Worm (Caenorhabditis elegans) whole organism, L2 larva: ENCODE data around the gene C47E12.10.

ENCODE experiments used
- C34F6.9 ChIP-seq: fragments of 150-350 bp; optimal IDR thresholded peaks from 2 replicates; lab custom pipeline; 2014; ENCODE audit warnings: missing biosample characterization, missing genetic modification characterization
- F13H6.1 ChIP-seq: sonication (generic microtip); optimal IDR thresholded peaks from 2 replicates; lab custom pipeline; 2016; ENCODE audit warnings: missing genetic modification characterization, missing compliant biosample characterization
- R02D3.7 ChIP-seq: fragments of 150-350 bp; optimal IDR thresholded peaks from 2 replicates; lab custom pipeline; 2014; ENCODE audit warnings: missing biosample characterization, missing genetic modification characterization
- Y55F3AM.14 ChIP-seq: fragments of 200-800 bp; sonication (Bioruptor generic); optimal IDR thresholded peaks from 2 replicates; lab custom pipeline; 2018; ENCODE audit warnings: mild to moderate bottlenecking, missing genetic modification characterization, missing compliant biosample characterization
- ZK546.5 ChIP-seq: sonication (generic microtip); optimal IDR thresholded peaks from 2 replicates; lab custom pipeline; 2017; ENCODE audit warnings: missing biosample characterization, missing genetic modification characterization
- alr-1 ChIP-seq: fragments of 150-350 bp; optimal IDR thresholded peaks from 2 replicates; lab custom pipeline; 2014; ENCODE audit warnings: missing biosample characterization, missing genetic modification characterization
- ama-1 ChIP-seq: fragments of 150-350 bp; optimal IDR thresholded peaks from 2 replicates; lab custom pipeline; 2018; ENCODE audit warnings: inconsistent platforms
- blmp-1 ChIP-seq: sonication (generic microtip); optimal IDR thresholded peaks from 2 replicates; lab custom pipeline; 2017; ENCODE audit warnings: missing genetic modification characterization, mild to moderate bottlenecking, missing compliant biosample characterization, antibody characterized with exemption, moderate library complexity; ENCODE audit not compliant: insufficient read depth
- ceh-16 ChIP-seq: fragments of 150-350 bp; optimal IDR thresholded peaks from 2 replicates; lab custom pipeline; 2014; ENCODE audit warnings: missing biosample characterization, missing genetic modification characterization
- ceh-82 ChIP-seq: fragments of 150-350 bp; optimal IDR thresholded peaks from 2 replicates; lab custom pipeline; 2014; ENCODE audit warnings: missing biosample characterization, missing genetic modification characterization
- crh-2 ChIP-seq: sonication (generic microtip); optimal IDR thresholded peaks from 2 replicates; lab custom pipeline; 2017; ENCODE audit warnings: missing biosample characterization, missing genetic modification characterization
- dmd-4 ChIP-seq: sonication (generic microtip); optimal IDR thresholded peaks from 2 replicates; lab custom pipeline; 2017; ENCODE audit warnings: missing biosample characterization, missing genetic modification characterization
- egl-27 ChIP-seq: sonication (generic microtip); optimal IDR thresholded peaks from 3 replicates; lab custom pipeline; 2017; ENCODE audit warnings: missing biosample characterization, missing genetic modification reagents, missing genetic modification characterization
- elt-1 ChIP-seq: fragments of 150-350 bp; optimal IDR thresholded peaks from 2 replicates; lab custom pipeline; 2014; ENCODE audit warnings: missing biosample characterization, missing genetic modification characterization
- elt-3 ChIP-seq: sonication (generic microtip); optimal IDR thresholded peaks from 2 replicates; lab custom pipeline; 2017; ENCODE audit warnings: missing biosample characterization, missing genetic modification characterization
- fos-1 ChIP-seq: fragments of 150-350 bp; optimal IDR thresholded peaks from 2 replicates; lab custom pipeline; 2014; ENCODE audit warnings: missing biosample characterization, missing genetic modification characterization
- lin-39 ChIP-seq: fragments of 150-350 bp; optimal IDR thresholded peaks from 2 replicates; lab custom pipeline; 2014; ENCODE audit warnings: missing biosample characterization, missing genetic modification reagents, missing genetic modification characterization
- lsy-2 ChIP-seq, 2 experiments: fragments of 150-350 bp in 1 of 2; sonication (generic microtip) in 1 of 2; optimal IDR thresholded peaks; 2 replicates each; lab custom pipeline; 2014 to 2017; ENCODE audit warnings: missing biosample characterization in 2 of 2, missing genetic modification characterization in 2 of 2
- mab-5 ChIP-seq: fragments of 150-350 bp; optimal IDR thresholded peaks from 2 replicates; lab custom pipeline; 2014; ENCODE audit warnings: missing biosample characterization, missing genetic modification characterization
- mbf-1 ChIP-seq: sonication (generic microtip); optimal IDR thresholded peaks from 2 replicates; lab custom pipeline; 2017; ENCODE audit warnings: missing biosample characterization, missing genetic modification characterization
- nhr-10 ChIP-seq: sonication (generic microtip); optimal IDR thresholded peaks from 2 replicates; lab custom pipeline; 2017; ENCODE audit warnings: missing biosample characterization, missing genetic modification characterization
- nhr-11 ChIP-seq: fragments of 150-350 bp; optimal IDR thresholded peaks from 2 replicates; lab custom pipeline; 2014; ENCODE audit warnings: missing biosample characterization, missing genetic modification characterization
- nhr-12 ChIP-seq: fragments of 150-350 bp; optimal IDR thresholded peaks from 2 replicates; lab custom pipeline; 2014; ENCODE audit warnings: missing biosample characterization, missing genetic modification characterization
- nhr-129 ChIP-seq: fragments of 150-350 bp; optimal IDR thresholded peaks from 2 replicates; lab custom pipeline; 2014; ENCODE audit warnings: missing biosample characterization, missing genetic modification characterization
- nhr-21 ChIP-seq: fragments of 150-350 bp; optimal IDR thresholded peaks from 2 replicates; lab custom pipeline; 2014; ENCODE audit warnings: missing biosample characterization, missing genetic modification characterization
- nhr-237 ChIP-seq: fragments of 150-350 bp; optimal IDR thresholded peaks from 2 replicates; lab custom pipeline; 2014; ENCODE audit warnings: missing biosample characterization, missing genetic modification characterization
- nhr-25 ChIP-seq: fragments of 150-350 bp; sonication (generic microtip); optimal IDR thresholded peaks from 3 replicates; lab custom pipeline; 2014; ENCODE audit warnings: missing biosample characterization, missing genetic modification characterization
- nhr-77 ChIP-seq: fragments of 150-350 bp; optimal IDR thresholded peaks from 2 replicates; lab custom pipeline; 2014; ENCODE audit warnings: missing biosample characterization, missing genetic modification characterization
- peb-1 ChIP-seq: fragments of 150-350 bp; optimal IDR thresholded peaks from 2 replicates; lab custom pipeline; 2014; ENCODE audit warnings: missing biosample characterization, missing genetic modification characterization
- sem-4 ChIP-seq: fragments of 150-350 bp; optimal IDR thresholded peaks from 2 replicates; lab custom pipeline; 2014; ENCODE audit warnings: missing biosample characterization, missing genetic modification reagents, missing genetic modification characterization
- sma-3 ChIP-seq: sonication (generic microtip); optimal IDR thresholded peaks from 2 replicates; lab custom pipeline; 2016; ENCODE audit warnings: missing genetic modification reagents, missing genetic modification characterization, missing compliant biosample characterization
- sma-9 ChIP-seq, 2 experiments: fragments of 150-350 bp in 1 of 2; sonication (generic microtip) in 1 of 2; optimal IDR thresholded peaks; 2 replicates each; lab custom pipeline; 2014 to 2016; ENCODE audit warnings: missing genetic modification characterization in 2 of 2, mild to moderate bottlenecking in 1 of 2, missing biosample characterization in 1 of 2, missing compliant biosample characterization in 1 of 2, missing genetic modification reagents in 1 of 2, moderate library complexity in 1 of 2
- snpc-4 ChIP-seq: fragments of 150-350 bp; optimal IDR thresholded peaks from 2 replicates; lab custom pipeline; 2014; ENCODE audit warnings: missing biosample characterization, missing genetic modification characterization
- unc-39 ChIP-seq: fragments of 150-350 bp; optimal IDR thresholded peaks from 2 replicates; lab custom pipeline; 2014; ENCODE audit warnings: missing biosample characterization, missing genetic modification characterization
- unc-55 ChIP-seq: fragments of 150-350 bp; sonication (generic microtip); optimal IDR thresholded peaks from 3 replicates; lab custom pipeline; 2014; ENCODE audit warnings: missing biosample characterization, missing genetic modification reagents, missing genetic modification characterization
- unc-62 ChIP-seq: fragments of 150-350 bp; optimal IDR thresholded peaks from 2 replicates; lab custom pipeline; 2014; ENCODE audit warnings: missing biosample characterization, missing genetic modification reagents, missing genetic modification characterization
- ztf-1 ChIP-seq: fragments of 200-800 bp; sonication (Bioruptor generic); conservative IDR thresholded peaks from 2 replicates; pipeline ENCODE4 v1.3.6; 2022; ENCODE audit warnings: missing genetic modification characterization, missing compliant biosample characterization
- ztf-11 ChIP-seq: sonication (generic microtip); optimal IDR thresholded peaks from 2 replicates; lab custom pipeline; 2017; ENCODE audit warnings: missing biosample characterization, missing genetic modification characterization
- ztf-4 ChIP-seq: fragments of 150-350 bp; optimal IDR thresholded peaks from 2 replicates; lab custom pipeline; 2014; ENCODE audit warnings: missing biosample characterization, missing genetic modification characterization

The C47E12.10 gene

ce11 chrIV:9998487-9999218, 26.1 kb downstream of the C47E12.10 start, which contains the start of gene pyp-1:
TSS of gene pyp-1 (minus strand) at chrIV:9998925.
- no peak for TF ChIP-seq crh-2 (tag; lab: Kevin White, UChicago)
- peak; percentile 56 for TF ChIP-seq fos-1 (tag; lab: Kevin White, UChicago)
- no peak for TF ChIP-seq egl-27 (tag; lab: Kevin White, UChicago)
- TF ChIP-seq ztf-11 = no peak
- peak in 1 of 2 experiments; percentile 69 for TF ChIP-seq lsy-2 (tag; optimal IDR thresholded peaks at IDR 0.05; lab: Kevin White, UChicago)
- peak; percentile 34 for TF ChIP-seq unc-55 (GFP tag; lab: Kevin White, UChicago)
- TF ChIP-seq sma-9 (GFP tag; optimal IDR thresholded peaks at IDR 0.05; lab: Kevin White, UChicago) = peak; percentile 22
- TF ChIP-seq sma-9 (tag; optimal IDR thresholded peaks at IDR 0.05; lab: Kevin White, UChicago) = no peak
- no peak for TF ChIP-seq ztf-4 (tag; lab: Kevin White, UChicago)
- TF ChIP-seq ama-1 (lab: Kevin White, UChicago) = peak; percentile 33
- TF ChIP-seq mbf-1 = no peak
- no peak for TF ChIP-seq unc-39 (tag; lab: Kevin White, UChicago)
- TF ChIP-seq lin-39 = no peak
- TF ChIP-seq elt-3 (tag; lab: Kevin White, UChicago) = no peak
- no peak for TF ChIP-seq R02D3.7 (tag; lab: Kevin White, UChicago)

- TF ChIP-seq nhr-129 (tag; lab: Kevin White, UChicago) = no peak
- no peak for TF ChIP-seq crh-2 (tag; lab: Kevin White, UChicago)
- TF ChIP-seq elt-1 (tag; lab: Kevin White, UChicago) = no peak
- no peak for TF ChIP-seq nhr-12 (tag; lab: Kevin White, UChicago)
- no peak for TF ChIP-seq nhr-11
- no peak for TF ChIP-seq ceh-16 (tag; lab: Kevin White, UChicago)
- TF ChIP-seq sma-3 (GFP tag; lab: Kevin White, UChicago) = no peak
- no peak for TF ChIP-seq lsy-2 (tag; optimal IDR thresholded peaks at IDR 0.05; lab: Kevin White, UChicago)
- TF ChIP-seq F13H6.1 (tag; lab: Kevin White, UChicago) = no peak
- TF ChIP-seq mbf-1 = no peak
- no peak for TF ChIP-seq peb-1 (tag; lab: Kevin White, UChicago)
Measured at ce11 chrIV:10001748-10002147, 29.1 kb downstream of the C47E12.10 start, which contains the start of gene C47E12.3. TSS of gene C47E12.3 (minus strand) at chrIV:10001848.

ce11 chrIV:10003372-10003771, 30.8 kb downstream of the C47E12.10 start, which contains the start of the genes C47E12.2 and sars-1:
TSS of gene C47E12.2 (minus strand) at chrIV:10003502.
TSS of gene sars-1 (plus strand) at chrIV:10003726.
- TF ChIP-seq C34F6.9 (tag; lab: Kevin White, UChicago) (peak; percentile 18), lsy-2 (tag; optimal IDR thresholded peaks at IDR 0.05; lab: Kevin White, UChicago) (peak; percentile 58 to 92), nhr-237 (tag; lab: Kevin White, UChicago) (no peak), crh-2 (tag; lab: Kevin White, UChicago) (peak; percentile 32), nhr-129 (tag; lab: Kevin White, UChicago) (peak; percentile 88)

DNA sequence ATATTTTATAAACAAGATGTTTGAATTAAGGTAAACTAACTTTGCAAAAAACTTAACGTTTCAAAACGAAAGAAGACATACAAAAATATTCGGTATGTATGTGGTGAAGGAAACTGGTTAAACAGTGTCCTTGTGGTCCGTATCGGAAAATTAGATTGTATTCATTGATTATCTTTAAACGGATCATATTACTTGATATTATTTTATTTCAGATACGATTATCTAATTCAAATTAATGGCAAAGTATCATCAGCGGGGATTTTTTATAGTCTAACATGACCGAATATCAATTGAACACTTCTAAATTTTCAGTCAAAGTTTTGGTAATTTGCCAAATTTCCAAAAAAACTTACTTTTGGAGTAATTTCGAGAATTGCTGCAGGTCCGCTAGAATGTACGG, 34.2 kb downstream of the C47E12.10 start, which contains the start of gene C47E12.13:
C47E12.13 (minus strand) TSS at position 101 of the 400 bp plus-strand sequence.
- TF ChIP-seq sma-3 (GFP tag; lab: Kevin White, UChicago) (no peak), nhr-21 (tag; lab: Kevin White, UChicago) (no peak), sem-4 (no peak)
- TF ChIP-seq, all 48 proteins: peak for 0

DNA sequence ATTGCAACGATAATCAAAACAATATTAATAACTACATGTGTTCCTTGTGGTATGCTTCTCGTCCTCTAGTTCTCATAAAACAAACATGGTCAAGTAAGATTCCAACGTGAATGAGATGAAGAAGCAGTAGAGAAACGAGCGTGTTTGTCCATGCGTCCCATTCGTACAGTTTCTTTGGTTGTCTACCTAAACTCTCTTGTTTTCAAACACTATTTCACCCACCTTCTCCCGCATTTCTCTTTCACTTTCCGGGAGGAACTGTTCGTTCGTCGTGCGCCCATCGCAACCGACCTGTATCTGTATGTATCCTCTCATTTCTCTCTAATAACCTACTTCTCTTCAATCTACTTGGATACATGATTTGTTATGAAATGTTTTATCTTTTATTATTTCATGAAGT, 35.2 kb downstream of the C47E12.10 start:
- TF ChIP-seq C34F6.9 (tag; lab: Kevin White, UChicago) (peak; percentile 8), ztf-1 (GFP tag; lab: Robert Waterston, UW) (no peak), R02D3.7 (tag; lab: Kevin White, UChicago) (no peak), F13H6.1 (tag; lab: Kevin White, UChicago) (peak; percentile 43), fos-1 (tag; lab: Kevin White, UChicago) (peak; percentile 46), peb-1 (tag; lab: Kevin White, UChicago) (no peak), crh-2 (tag; lab: Kevin White, UChicago) (peak; percentile 60), unc-62 (GFP tag; lab: Kevin White, UChicago) (no peak), Y55F3AM.14 (GFP tag; lab: Kevin White, UChicago) (no peak), nhr-11 (no peak), mab-5 (tag; lab: Kevin White, UChicago) (no peak), nhr-237 (tag; lab: Kevin White, UChicago) (no peak), sma-9 (GFP tag; optimal IDR thresholded peaks at IDR 0.05; lab: Kevin White, UChicago) (no peak), sma-9 (tag; optimal IDR thresholded peaks at IDR 0.05; lab: Kevin White, UChicago) (no peak), sma-3 (GFP tag; lab: Kevin White, UChicago) (peak; percentile 37), mbf-1 (no peak), nhr-10 (tag; lab: Kevin White, UChicago) (no peak), nhr-25 (tag; lab: Kevin White, UChicago) (peak; percentile 60), lin-39 (no peak), blmp-1 (tag; lab: Kevin White, UChicago) (peak; percentile 93), ceh-82 (tag; lab: Kevin White, UChicago) (no peak), nhr-77 (no peak), ama-1 (lab: Kevin White, UChicago) (no peak), dmd-4 (tag; lab: Kevin White, UChicago) (no peak), elt-1 (tag; lab: Kevin White, UChicago) (no peak), snpc-4 (tag; lab: Kevin White, UChicago) (no peak), alr-1 (tag; lab: Kevin White, UChicago) (no peak), ztf-4 (tag; lab: Kevin White, UChicago) (no peak), unc-55 (GFP tag; lab: Kevin White, UChicago) (no peak), egl-27 (tag; lab: Kevin White, UChicago) (no peak), ztf-11 (no peak), ZK546.5 (no peak), lsy-2 (tag; optimal IDR thresholded peaks at IDR 0.05; lab: Kevin White, UChicago) (peak in 1 of 2 experiments; percentile 9)
